Fruit fly (Drosophila melanogaster) whole organism, embryonic: ENCODE data around the gene blot.
A peak's percentile ranks its signal among the peaks of the same experiment; 100 is the strongest.

Experiments
- Abd-B ChIP-seq: fragments of 200-800 bp; sonication (Bioruptor generic); optimal IDR thresholded peaks from 2 replicates; lab custom pipeline; 2018; ENCODE audit warnings: missing biosample characterization, mild to moderate bottlenecking, missing genetic modification characterization, moderate library complexity
- CG10267 ChIP-seq: fragments of 200-800 bp; sonication (Bioruptor generic); optimal IDR thresholded peaks from 2 replicates; lab custom pipeline; 2018; ENCODE audit warnings: missing biosample characterization, mild to moderate bottlenecking, missing genetic modification characterization, moderate library complexity
- CG10979 ChIP-seq: fragments of 200-800 bp; sonication (Bioruptor generic); optimal IDR thresholded peaks from 2 replicates; lab custom pipeline; 2018; ENCODE audit warnings: missing biosample characterization, mild to moderate bottlenecking, missing genetic modification characterization, moderate library complexity
- CG11695 ChIP-seq: fragments of 200-800 bp; sonication (Bioruptor generic); IDR thresholded peaks from 3 replicates; pipeline ENCODE4 v1.3.6; 2022; ENCODE audit warnings: missing biosample characterization, missing genetic modification characterization
- CG12391 ChIP-seq: fragments of 200-800 bp; sonication (Bioruptor generic); optimal IDR thresholded peaks from 3 replicates; lab custom pipeline; 2018; ENCODE audit warnings: missing biosample characterization, mild to moderate bottlenecking, missing genetic modification characterization, moderate library complexity
- CG12659 ChIP-seq: fragments of 200-800 bp; sonication (Bioruptor generic); optimal IDR thresholded peaks from 3 replicates; lab custom pipeline; 2017; ENCODE audit warnings: mild to moderate bottlenecking, missing biosample characterization, missing genetic modification reagents, missing genetic modification characterization
- CG13894 ChIP-seq: fragments of 200-800 bp; sonication (Bioruptor generic); optimal IDR thresholded peaks from 3 replicates; lab custom pipeline; 2018; ENCODE audit warnings: missing biosample characterization, mild to moderate bottlenecking, missing genetic modification characterization, moderate library complexity
- CG14710 ChIP-seq: fragments of 200-800 bp; sonication (Bioruptor generic); optimal IDR thresholded peaks from 3 replicates; lab custom pipeline; 2019; ENCODE audit warnings: missing biosample characterization, mild to moderate bottlenecking, missing genetic modification characterization, moderate library complexity
- CG17829 ChIP-seq: fragments of 200-800 bp; optimal IDR thresholded peaks from 2 replicates; lab custom pipeline; 2019; ENCODE audit warnings: missing biosample characterization, mild to moderate bottlenecking, missing genetic modification characterization, moderate library complexity
- CG17912 ChIP-seq: fragments of 200-800 bp; sonication (Bioruptor generic); optimal IDR thresholded peaks from 2 replicates; lab custom pipeline; 2018; ENCODE audit warnings: missing biosample characterization, mild to moderate bottlenecking, missing genetic modification characterization
- CG31365 ChIP-seq: fragments of 200-800 bp; sonication (Bioruptor generic); optimal IDR thresholded peaks from 2 replicates; lab custom pipeline; 2018; ENCODE audit warnings: missing biosample characterization, mild to moderate bottlenecking, missing genetic modification characterization
- CG7987 ChIP-seq: fragments of 200-800 bp; sonication (Bioruptor generic); optimal IDR thresholded peaks from 2 replicates; lab custom pipeline; 2018; ENCODE audit warnings: missing biosample characterization, mild to moderate bottlenecking, missing genetic modification characterization, moderate library complexity
- CG8388 ChIP-seq: fragments of 200-800 bp; sonication (Bioruptor generic); optimal IDR thresholded peaks from 2 replicates; lab custom pipeline; 2019; ENCODE audit warnings: missing biosample characterization, mild to moderate bottlenecking, missing genetic modification characterization, moderate library complexity
- CG9437 ChIP-seq: fragments of 200-800 bp; sonication (Bioruptor generic); optimal IDR thresholded peaks from 2 replicates; lab custom pipeline; 2018; ENCODE audit warnings: missing biosample characterization, mild to moderate bottlenecking, missing genetic modification characterization
- CG9797 ChIP-seq: fragments of 200-800 bp; sonication (Bioruptor generic); optimal IDR thresholded peaks from 3 replicates; lab custom pipeline; 2018; ENCODE audit warnings: missing biosample characterization, mild to moderate bottlenecking, missing genetic modification characterization
- CoRest ChIP-seq: fragments of 200-800 bp; sonication (Bioruptor generic); optimal IDR thresholded peaks from 3 replicates; lab custom pipeline; 2018; ENCODE audit warnings: missing biosample characterization, mild to moderate bottlenecking, missing genetic modification characterization, moderate library complexity
- Deaf1 ChIP-seq: fragments of 200-800 bp; optimal IDR thresholded peaks from 3 replicates; lab custom pipeline; 2019; ENCODE audit warnings: missing biosample characterization, mild to moderate bottlenecking, missing genetic modification characterization, moderate library complexity
- Dp ChIP-seq: fragments of 200-800 bp; sonication (Bioruptor generic); optimal IDR thresholded peaks from 2 replicates; lab custom pipeline; 2018; ENCODE audit warnings: missing biosample characterization, mild to moderate bottlenecking, missing genetic modification characterization, moderate library complexity
- Dref ChIP-seq: fragments of 200-800 bp; sonication (Bioruptor generic); IDR thresholded peaks from 2 replicates; pipeline ENCODE4 v1.3.6; 2022; ENCODE audit warnings: missing biosample characterization, missing genetic modification characterization
- E2f2 ChIP-seq: fragments of 200-800 bp; sonication (Bioruptor generic); IDR thresholded peaks from 2 replicates; pipeline ENCODE4 v1.3.6; 2022; ENCODE audit warnings: missing biosample characterization, missing genetic modification characterization
- Elba2 ChIP-seq: fragments of 200-800 bp; sonication (Bioruptor generic); optimal IDR thresholded peaks from 3 replicates; lab custom pipeline; 2016; ENCODE audit warnings: missing biosample characterization, missing genetic modification characterization
- HmgD ChIP-seq: fragments of 200-800 bp; sonication (Bioruptor generic); optimal IDR thresholded peaks from 3 replicates; lab custom pipeline; 2016; ENCODE audit warnings: missing biosample characterization, missing genetic modification characterization
- Hmr ChIP-seq: fragments of 200-800 bp; sonication (Bioruptor generic); optimal IDR thresholded peaks from 3 replicates; lab custom pipeline; 2017; ENCODE audit warnings: mild to moderate bottlenecking, missing biosample characterization, missing genetic modification reagents, missing genetic modification characterization
- MESR4 ChIP-seq: fragments of 200-800 bp; sonication (Bioruptor generic); optimal IDR thresholded peaks from 2 replicates; lab custom pipeline; 2018; ENCODE audit warnings: missing biosample characterization, mild to moderate bottlenecking, missing genetic modification characterization, moderate library complexity
- Max ChIP-seq: fragments of 200-800 bp; sonication (Bioruptor generic); optimal IDR thresholded peaks from 2 replicates; lab custom pipeline; 2016; ENCODE audit warnings: missing biosample characterization, mild to moderate bottlenecking, missing genetic modification characterization
- Sin3A ChIP-seq: fragments of >200 bp; optimal IDR thresholded peaks from 2 replicates; lab custom pipeline; 2018
- YL-1 ChIP-seq: fragments of 200-800 bp; sonication (Bioruptor generic); optimal IDR thresholded peaks from 3 replicates; lab custom pipeline; 2017; ENCODE audit warnings: missing biosample characterization, mild to moderate bottlenecking, missing genetic modification characterization
- abd-A ChIP-seq: fragments of 200-800 bp; sonication (Bioruptor generic); optimal IDR thresholded peaks from 3 replicates; lab custom pipeline; 2019; ENCODE audit warnings: missing biosample characterization, mild to moderate bottlenecking, missing genetic modification characterization, moderate library complexity
- al ChIP-seq: fragments of 200-800 bp; sonication (Bioruptor generic); IDR thresholded peaks from 2 replicates; pipeline ENCODE4 v1.3.6; 2022; ENCODE audit warnings: missing biosample characterization, missing genetic modification characterization
- amos ChIP-seq: fragments of 200-800 bp; sonication (Bioruptor generic); IDR thresholded peaks from 2 replicates; pipeline ENCODE4 v1.3.6; 2022; ENCODE audit warnings: missing biosample characterization, missing genetic modification characterization; ENCODE audit not compliant: partially characterized antibody
- bigmax ChIP-seq: fragments of 200-800 bp; sonication (Bioruptor generic); optimal IDR thresholded peaks from 2 replicates; lab custom pipeline; 2018; ENCODE audit warnings: missing biosample characterization, mild to moderate bottlenecking, missing genetic modification characterization
- bsh ChIP-seq, 2 experiments: fragments of 200-800 bp; sonication (Bioruptor generic); optimal IDR thresholded peaks; 2 replicates each; lab custom pipeline; 2017 to 2018; ENCODE audit warnings: mild to moderate bottlenecking in 2 of 2, missing biosample characterization in 2 of 2, missing genetic modification characterization in 2 of 2, moderate library complexity in 1 of 2
- cato ChIP-seq: fragments of 200-800 bp; sonication (Bioruptor generic); optimal IDR thresholded peaks from 2 replicates; lab custom pipeline; 2016; ENCODE audit warnings: missing biosample characterization, missing genetic modification characterization, borderline replicate concordance
- gfzf ChIP-seq: fragments of 200-800 bp; sonication (Bioruptor generic); optimal IDR thresholded peaks from 2 replicates; lab custom pipeline; 2016; ENCODE audit warnings: missing biosample characterization, mild to moderate bottlenecking, missing genetic modification characterization, moderate library complexity
- gsb-n ChIP-seq: fragments of 200-800 bp; sonication (Bioruptor generic); optimal IDR thresholded peaks from 3 replicates; lab custom pipeline; 2018; ENCODE audit warnings: missing biosample characterization, mild to moderate bottlenecking, missing genetic modification characterization
- hkb ChIP-seq, 2 experiments: fragments of 200-800 bp in 1 of 2; fragments of >200 bp in 1 of 2; sonication (Bioruptor generic) in 1 of 2; IDR thresholded peaks in 1 of 2; optimal IDR thresholded peaks in 1 of 2; 2 replicates each; pipeline versions ENCODE4 v1.3.6 to Lab custom; 2017 to 2022; ENCODE audit warnings: missing biosample characterization in 1 of 2, missing genetic modification characterization in 1 of 2
- knrl ChIP-seq: fragments of 200-800 bp; sonication (Bioruptor generic); IDR thresholded peaks from 3 replicates; pipeline ENCODE4 v1.3.6; 2022; ENCODE audit warnings: missing biosample characterization, missing genetic modification characterization; ENCODE audit not compliant: partially characterized antibody
- onecut ChIP-seq: fragments of 200-800 bp; sonication (Bioruptor generic); IDR thresholded peaks from 2 replicates; pipeline ENCODE4 v1.3.6; 2022; ENCODE audit warnings: missing biosample characterization, missing genetic modification characterization
- phol ChIP-seq: fragments of 200-800 bp; sonication (Bioruptor generic); optimal IDR thresholded peaks from 3 replicates; lab custom pipeline; 2018; ENCODE audit warnings: missing biosample characterization, mild to moderate bottlenecking, missing genetic modification characterization, moderate library complexity
- pzg ChIP-seq: fragments of 200-800 bp; sonication (Bioruptor generic); optimal IDR thresholded peaks from 3 replicates; lab custom pipeline; 2018; ENCODE audit warnings: missing biosample characterization, mild to moderate bottlenecking, missing genetic modification characterization, moderate library complexity
- schlank ChIP-seq: fragments of 200-800 bp; sonication (Bioruptor generic); optimal IDR thresholded peaks from 2 replicates; lab custom pipeline; 2018; ENCODE audit warnings: missing biosample characterization, mild to moderate bottlenecking, missing genetic modification characterization
- sens ChIP-seq: fragments of 200-800 bp; sonication (Bioruptor generic); peaks from one replicate; lab custom pipeline; 2016; ENCODE audit warnings: missing biosample characterization, missing genetic modification characterization
- sens-2 ChIP-seq: fragments of 200-800 bp; sonication (Bioruptor generic); IDR thresholded peaks from 2 replicates; pipeline ENCODE4 v1.3.6; 2022; ENCODE audit warnings: missing biosample characterization, missing genetic modification characterization
- slbo ChIP-seq: fragments of 200-800 bp; sonication (Bioruptor generic); IDR thresholded peaks from 2 replicates; pipeline ENCODE4 v1.3.6; 2022; ENCODE audit warnings: missing biosample characterization, missing genetic modification characterization
- sob ChIP-seq: fragments of 200-800 bp; sonication (Bioruptor generic); IDR thresholded peaks from 2 replicates; pipeline ENCODE4 v1.3.6; 2022; ENCODE audit warnings: missing biosample characterization, missing genetic modification characterization
- tup ChIP-seq: fragments of 200-800 bp; sonication (Bioruptor generic); optimal IDR thresholded peaks from 2 replicates; lab custom pipeline; 2016; ENCODE audit warnings: missing biosample characterization, mild to moderate bottlenecking, missing genetic modification characterization, moderate library complexity
- vvl ChIP-seq: fragments of 200-800 bp; sonication (Bioruptor generic); IDR thresholded peaks from 2 replicates; pipeline ENCODE4 v1.3.6; 2022; ENCODE audit warnings: missing biosample characterization, missing genetic modification characterization
- zen ChIP-seq: fragments of 200-800 bp; sonication (Bioruptor generic); optimal IDR thresholded peaks from 3 replicates; lab custom pipeline; 2018; ENCODE audit warnings: missing biosample characterization, mild to moderate bottlenecking, missing genetic modification characterization, moderate library complexity

The blot gene

DNA sequence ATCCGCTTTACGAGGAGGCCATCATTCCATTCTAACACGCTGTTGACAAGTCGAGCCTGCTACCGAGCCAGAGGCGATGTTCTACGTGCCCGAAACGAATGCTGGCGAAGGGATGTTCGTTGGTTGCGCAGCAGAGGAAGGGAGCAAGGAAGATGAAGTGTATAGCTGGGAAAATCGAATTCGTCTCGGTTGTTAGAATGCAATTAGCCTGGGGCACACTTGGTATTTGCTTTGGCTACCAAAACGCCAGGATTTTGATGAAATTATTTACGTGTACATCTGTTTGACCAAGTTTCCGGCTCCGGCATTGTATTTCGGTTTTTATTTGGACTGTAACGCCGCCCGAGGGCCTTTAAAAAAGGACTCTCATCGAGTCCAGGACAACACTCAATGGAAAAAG, 63.9 kb downstream of the blot start:
- peak; percentile 93 for TF ChIP-seq gsb-n
- peak; percentile 8 for TF ChIP-seq Deaf1 (tag; lab: Kevin White, UChicago)
- no peak for TF ChIP-seq tup

DNA sequence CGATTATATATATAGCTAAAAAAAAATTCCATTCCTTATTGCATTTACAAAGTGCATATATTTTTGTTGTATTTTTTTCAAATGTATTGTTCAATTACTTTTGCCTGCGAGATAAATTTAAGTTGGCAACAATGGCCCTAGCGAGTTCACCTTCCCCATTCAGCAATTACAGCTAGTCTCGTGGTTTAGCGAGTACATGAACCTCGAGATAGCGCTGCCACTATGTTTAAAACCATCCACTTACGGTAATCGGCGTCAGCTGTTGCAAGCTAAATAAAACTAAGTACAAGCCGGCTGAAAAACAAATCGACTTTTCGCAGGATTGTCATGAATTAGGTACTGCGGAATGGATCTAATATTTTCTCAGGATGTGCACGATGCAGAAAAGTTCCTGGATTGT, 68.5 kb downstream of the blot start:
- TF ChIP-seq pzg (GFP tag; lab: Kevin White, UChicago), result peak; percentile 84
- TF ChIP-seq Hmr (GFP tag; lab: Kevin White, UChicago), result peak; percentile 33
- peak; percentile 63 for TF ChIP-seq HmgD
- peak; percentile 8 for TF ChIP-seq CG8388 (GFP tag; lab: Kevin White, UChicago)
- TF ChIP-seq sens, result peak; percentile 35
- no peak for TF ChIP-seq CG10979
- peak; percentile 37 for TF ChIP-seq CoRest (tag; lab: Kevin White, UChicago)
- TF ChIP-seq vvl (GFP tag; lab: Robert Waterston, UW), result peak; percentile 60
- TF ChIP-seq bsh (GFP tag; optimal IDR thresholded peaks at IDR 0.05; lab: Kevin White, UChicago), result no peak
- TF ChIP-seq Elba2 (GFP tag; lab: Kevin White, UChicago), result peak; percentile 17
- peak; percentile 59 for TF ChIP-seq CG9437 (GFP tag; lab: Kevin White, UChicago)
- peak; percentile 50 for TF ChIP-seq phol (tag; lab: Kevin White, UChicago)
- peak; percentile 34; the same call in 1 of the 2 replicates for TF ChIP-seq slbo (GFP tag; lab: Robert Waterston, UW)
- TF ChIP-seq CG17912 (GFP tag; lab: Kevin White, UChicago), result peak; percentile 34
- TF ChIP-seq al, result no peak
- TF ChIP-seq CG9797 (GFP tag; lab: Kevin White, UChicago), result peak; percentile 42
- peak; percentile 43 for TF ChIP-seq MESR4 (GFP tag; lab: Kevin White, UChicago)
- TF ChIP-seq CG14710 (tag; lab: Kevin White, UChicago), result peak; percentile 55
- no peak for TF ChIP-seq CG31365 (tag; lab: Kevin White, UChicago)
- TF ChIP-seq zen (tag; lab: Kevin White, UChicago), result peak; percentile 61
- TF ChIP-seq sob, result 0 out of 2 replicates have a peak, but pooled peaks have one; percentile 15
- TF ChIP-seq abd-A (tag; lab: Kevin White, UChicago), result peak; percentile 63
- TF ChIP-seq amos (GFP tag; lab: Robert Waterston, UW), result peak; percentile 47
- TF ChIP-seq Abd-B (GFP tag; lab: Kevin White, UChicago), result peak; percentile 57
- peak; percentile 12 for TF ChIP-seq CG12659
- TF ChIP-seq sens-2 (GFP tag; lab: Robert Waterston, UW), result no peak
- TF ChIP-seq bigmax, result no peak
- TF ChIP-seq CG17829 (tag; lab: Kevin White, UChicago), result peak; percentile 46
- peak; percentile 59 for TF ChIP-seq E2f2 (GFP tag; lab: Robert Waterston, UW)
- peak; percentile 30; the same call in 1 of the 3 replicates for TF ChIP-seq knrl (GFP tag; lab: Robert Waterston, UW)
- TF ChIP-seq hkb (optimal IDR thresholded peaks at IDR 0.05; lab: Kevin White, UChicago), result no peak
- no peak for TF ChIP-seq hkb (GFP tag; IDR thresholded peaks at IDR 0.05; lab: Robert Waterston, UW)
- TF ChIP-seq Dp (GFP tag; lab: Kevin White, UChicago), result peak; percentile 56
- no peak for TF ChIP-seq schlank (tag; lab: Kevin White, UChicago)
- TF ChIP-seq YL-1, result peak; percentile 35
- peak; percentile 5 for TF ChIP-seq CG7987 (GFP tag; lab: Kevin White, UChicago)
- TF ChIP-seq Max (GFP tag; lab: Kevin White, UChicago), result peak; percentile 23
- TF ChIP-seq CG11695 (GFP tag; lab: Robert Waterston, UW), result no peak
- peak; percentile 55 for TF ChIP-seq Dref (GFP tag; lab: Robert Waterston, UW)
- no peak for TF ChIP-seq CG13894
- peak; percentile 78 for TF ChIP-seq onecut (GFP tag; lab: Robert Waterston, UW)
- peak; percentile 19 for TF ChIP-seq CG12391 (tag; lab: Kevin White, UChicago)
- TF ChIP-seq Sin3A (lab: Kevin White, UChicago), result peak; percentile 49
- peak; percentile 59 for TF ChIP-seq gfzf
- TF ChIP-seq CG10267 (tag; lab: Kevin White, UChicago), result peak; percentile 36
- TF ChIP-seq cato (GFP tag; lab: Kevin White, UChicago), result no peak
